Worm (Caenorhabditis elegans) whole organism, young adult: ENCODE data around the gene ric-8.

Experiments
- B0261.1 ChIP-seq: sonication (generic microtip); optimal IDR thresholded peaks from 2 replicates; lab custom pipeline; 2016; ENCODE audit warnings: mild to moderate bottlenecking, missing genetic modification characterization, moderate library complexity, missing compliant biosample characterization
- D2030.7 ChIP-seq: fragments of 200-800 bp; sonication (Bioruptor generic); IDR thresholded peaks from 2 replicates; pipeline ENCODE4 v1.3.6; 2022; ENCODE audit warnings: missing genetic modification reagents, missing genetic modification characterization, missing compliant biosample characterization
- F22D6.2 ChIP-seq: sonication (generic microtip); optimal IDR thresholded peaks from 2 replicates; lab custom pipeline; 2016; ENCODE audit warnings: mild to moderate bottlenecking, missing genetic modification characterization, missing compliant biosample characterization
- F23B12.7 ChIP-seq: sonication (generic microtip); optimal IDR thresholded peaks from 2 replicates; lab custom pipeline; 2017; ENCODE audit warnings: missing genetic modification characterization, mild to moderate bottlenecking, missing compliant biosample characterization, antibody characterized with exemption, moderate library complexity; ENCODE audit not compliant: insufficient read depth
- F37B4.10 ChIP-seq: fragments of 200-800 bp; sonication (Bioruptor generic); IDR thresholded peaks from 2 replicates; pipeline ENCODE4 v1.3.6; 2022; ENCODE audit warnings: missing genetic modification characterization, missing compliant biosample characterization
- F39B2.1 ChIP-seq: fragments of 200-800 bp; sonication (Bioruptor generic); IDR thresholded peaks from 2 replicates; pipeline ENCODE4 v1.3.6; 2022; ENCODE audit warnings: missing genetic modification reagents, missing genetic modification characterization, missing compliant biosample characterization
- F49E8.2 ChIP-seq: sonication (generic microtip); optimal IDR thresholded peaks from 3 replicates; lab custom pipeline; 2017; ENCODE audit warnings: missing genetic modification characterization, mild to moderate bottlenecking, missing compliant biosample characterization, antibody characterized with exemption, moderate library complexity; ENCODE audit not compliant: insufficient read depth
- F52B5.7 ChIP-seq: sonication (generic microtip); optimal IDR thresholded peaks from 2 replicates; lab custom pipeline; 2016; ENCODE audit warnings: mild to moderate bottlenecking, missing genetic modification characterization, missing compliant biosample characterization
- F57C9.4 ChIP-seq: sonication (generic microtip); optimal IDR thresholded peaks from 2 replicates; lab custom pipeline; 2017; ENCODE audit warnings: mild to moderate bottlenecking, missing genetic modification characterization, missing compliant biosample characterization
- K11D2.4 ChIP-seq: fragments of 200-800 bp; sonication (Bioruptor generic); IDR thresholded peaks from 2 replicates; pipeline ENCODE4 v1.3.6; 2022; ENCODE audit warnings: missing genetic modification reagents, missing genetic modification characterization, missing compliant biosample characterization
- T07F8.4 ChIP-seq: sonication (generic microtip); optimal IDR thresholded peaks from 2 replicates; lab custom pipeline; 2016; ENCODE audit warnings: mild to moderate bottlenecking, missing genetic modification characterization, moderate library complexity, missing compliant biosample characterization
- Y53G8AR.9 ChIP-seq: fragments of 200-800 bp; sonication (Bioruptor generic); conservative IDR thresholded peaks from 2 replicates; pipeline ENCODE4 v1.3.6; 2022; ENCODE audit warnings: missing genetic modification reagents, missing genetic modification characterization, missing compliant biosample characterization
- Y56A3A.18 ChIP-seq: fragments of 200-800 bp; sonication (Bioruptor generic); IDR thresholded peaks from 2 replicates; pipeline ENCODE4 v1.3.6; 2022; ENCODE audit warnings: missing genetic modification reagents, missing genetic modification characterization, missing compliant biosample characterization
- ZK185.1 ChIP-seq: sonication (generic microtip); optimal IDR thresholded peaks from 2 replicates; lab custom pipeline; 2016; ENCODE audit warnings: mild to moderate bottlenecking, missing genetic modification characterization, missing compliant biosample characterization; ENCODE audit not compliant: poor library complexity, severe bottlenecking
- attf-6 ChIP-seq: fragments of 200-800 bp; sonication (Bioruptor generic); IDR thresholded peaks from 2 replicates; pipeline ENCODE4 v1.3.6; 2022; ENCODE audit warnings: missing genetic modification reagents, missing genetic modification characterization, missing compliant biosample characterization
- bed-1 ChIP-seq: fragments of 200-800 bp; sonication (Bioruptor generic); IDR thresholded peaks from 2 replicates; pipeline ENCODE4 v1.3.6; 2022; ENCODE audit warnings: missing genetic modification reagents, missing genetic modification characterization, missing compliant biosample characterization
- ccch-3 ChIP-seq: fragments of 200-800 bp; sonication (Bioruptor generic); optimal IDR thresholded peaks from 2 replicates; lab custom pipeline; 2018; ENCODE audit warnings: mild to moderate bottlenecking, missing genetic modification characterization, missing compliant biosample characterization
- ceh-40 ChIP-seq: fragments of 200-800 bp; sonication (Bioruptor generic); IDR thresholded peaks from 2 replicates; pipeline ENCODE4 v1.3.6; 2022; ENCODE audit warnings: missing genetic modification characterization, missing compliant biosample characterization
- die-1 ChIP-seq: sonication (generic microtip); optimal IDR thresholded peaks from 2 replicates; lab custom pipeline; 2016; ENCODE audit warnings: missing genotype, mild to moderate bottlenecking, missing genetic modification characterization, missing compliant biosample characterization
- dpff-1 ChIP-seq: sonication (generic microtip); optimal IDR thresholded peaks from 2 replicates; lab custom pipeline; 2017; ENCODE audit warnings: mild to moderate bottlenecking, missing genetic modification characterization, missing compliant biosample characterization
- him-1 ChIP-seq: sonication (generic microtip); optimal IDR thresholded peaks from 2 replicates; lab custom pipeline; 2016; ENCODE audit warnings: missing genotype, missing genetic modification reagents, missing genetic modification characterization, missing compliant biosample characterization
- hmg-1.2 ChIP-seq: fragments of 200-800 bp; sonication (Bioruptor generic); IDR thresholded peaks from 2 replicates; pipeline ENCODE4 v1.3.6; 2022; ENCODE audit warnings: missing genetic modification reagents, missing genetic modification characterization, missing compliant biosample characterization
- hmg-20 ChIP-seq: fragments of 200-800 bp; sonication (Bioruptor generic); IDR thresholded peaks from 2 replicates; pipeline ENCODE4 v1.3.6; 2022; ENCODE audit warnings: missing genetic modification reagents, missing genetic modification characterization, missing compliant biosample characterization
- lag-1 ChIP-seq: fragments of 200-800 bp; sonication (Bioruptor generic); IDR thresholded peaks from 2 replicates; pipeline ENCODE4 v1.3.6; 2022; ENCODE audit warnings: missing genetic modification reagents, missing genetic modification characterization, missing compliant biosample characterization
- lin-35 ChIP-seq, 3 experiments: fragments of 150-350 bp in 2 of 3; sonication (generic microtip) in 1 of 3; optimal IDR thresholded peaks; 2 replicates each; lab custom pipeline; 2014 to 2018; ENCODE audit warnings: missing biosample characterization in 3 of 3, missing genetic modification characterization in 3 of 3, missing genetic modification reagents in 3 of 3
- lin-40 ChIP-seq: sonication (generic microtip); optimal IDR thresholded peaks from 2 replicates; lab custom pipeline; 2016; ENCODE audit warnings: missing genetic modification characterization, mild to moderate bottlenecking, missing compliant biosample characterization, missing genotype, missing genetic modification reagents
- lsl-1 ChIP-seq: fragments of 200-800 bp; sonication (Bioruptor generic); optimal IDR thresholded peaks from 2 replicates; lab custom pipeline; 2018; ENCODE audit warnings: mild to moderate bottlenecking, missing genetic modification characterization, moderate library complexity, missing compliant biosample characterization
- lsy-27 ChIP-seq: sonication (generic microtip); optimal IDR thresholded peaks from 2 replicates; lab custom pipeline; 2017; ENCODE audit warnings: missing genetic modification characterization, mild to moderate bottlenecking, missing compliant biosample characterization, antibody characterized with exemption, missing genotype, borderline replicate concordance; ENCODE audit not compliant: insufficient read depth
- madf-8 ChIP-seq: fragments of 200-800 bp; sonication (Bioruptor generic); conservative IDR thresholded peaks from 2 replicates; pipeline ENCODE4 v1.3.6; 2022; ENCODE audit warnings: missing genetic modification reagents, missing genetic modification characterization, missing compliant biosample characterization
- mcd-1 ChIP-seq: fragments of 200-800 bp; sonication (Bioruptor generic); IDR thresholded peaks from 2 replicates; pipeline ENCODE4 v1.3.6; 2022; ENCODE audit warnings: missing genetic modification reagents, missing genetic modification characterization, missing compliant biosample characterization
- mes-4 ChIP-seq: sonication (generic microtip); optimal IDR thresholded peaks from 2 replicates; lab custom pipeline; 2016; ENCODE audit warnings: missing genotype, missing genetic modification characterization, missing compliant biosample characterization
- nhr-179 ChIP-seq: sonication (generic microtip); optimal IDR thresholded peaks from 2 replicates; lab custom pipeline; 2016; ENCODE audit warnings: mild to moderate bottlenecking, missing genetic modification characterization, missing compliant biosample characterization
- rec-8 ChIP-seq, 2 experiments: sonication (generic microtip); optimal IDR thresholded peaks; 2 replicates each; lab custom pipeline; 2016; ENCODE audit warnings: mild to moderate bottlenecking in 2 of 2, missing genetic modification characterization in 2 of 2, missing genetic modification reagents in 2 of 2, missing genotype in 2 of 2, missing biosample characterization in 1 of 2, missing compliant biosample characterization in 1 of 2, moderate library complexity in 1 of 2
- rpc-1 ChIP-seq, 2 experiments: fragments of 150-350 bp in 1 of 2; sonication (generic microtip) in 1 of 2; optimal IDR thresholded peaks; 2 replicates each; lab custom pipeline; 2014 to 2018; ENCODE audit warnings: missing biosample characterization in 1 of 2, missing genetic modification characterization in 1 of 2, missing genetic modification reagents in 1 of 2, missing genotype in 1 of 2
- snpc-3.4 ChIP-seq: sonication (generic microtip); optimal IDR thresholded peaks from 2 replicates; lab custom pipeline; 2017; ENCODE audit warnings: missing genetic modification characterization, mild to moderate bottlenecking, missing compliant biosample characterization, antibody characterized with exemption, moderate library complexity, missing genotype, missing genetic modification reagents
- snpc-4 ChIP-seq, 5 experiments: fragments of 150-350 bp in 1 of 5; sonication (generic microtip) in 4 of 5; optimal IDR thresholded peaks; 2 replicates each; lab custom pipeline; 2014 to 2018; ENCODE audit warnings: missing genetic modification characterization in 5 of 5, missing biosample characterization in 3 of 5, antibody characterized with exemption in 2 of 5, mild to moderate bottlenecking in 2 of 5, missing compliant biosample characterization in 2 of 5, missing genotype in 2 of 5, moderate library complexity in 2 of 5, missing genetic modification reagents in 1 of 5
- sptf-2 ChIP-seq: fragments of 200-800 bp; sonication (Bioruptor generic); optimal IDR thresholded peaks from 2 replicates; lab custom pipeline; 2018; ENCODE audit warnings: mild to moderate bottlenecking, missing genetic modification characterization, missing compliant biosample characterization
- tbx-9 ChIP-seq: sonication (generic microtip); optimal IDR thresholded peaks from 2 replicates; lab custom pipeline; 2016; ENCODE audit warnings: borderline replicate concordance, missing genetic modification characterization, inconsistent platforms, missing compliant biosample characterization
- unc-130 ChIP-seq: sonication (generic microtip); optimal IDR thresholded peaks from 2 replicates; lab custom pipeline; 2016; ENCODE audit warnings: missing genetic modification reagents, missing genetic modification characterization, missing compliant biosample characterization
- unc-62 ChIP-seq: fragments of 150-350 bp; optimal IDR thresholded peaks from 2 replicates; lab custom pipeline; 2014; ENCODE audit warnings: missing biosample characterization, missing genetic modification reagents, missing genetic modification characterization
- ztf-26 ChIP-seq: sonication (generic microtip); optimal IDR thresholded peaks from 2 replicates; lab custom pipeline; 2017; ENCODE audit warnings: missing genetic modification characterization, missing compliant biosample characterization
- ztf-28 ChIP-seq: fragments of 200-800 bp; sonication (Bioruptor generic); IDR thresholded peaks from 2 replicates; pipeline ENCODE4 v1.3.6; 2022; ENCODE audit warnings: missing genetic modification reagents, missing genetic modification characterization, missing compliant biosample characterization
- ztf-3 ChIP-seq: fragments of 200-800 bp; sonication (Bioruptor generic); optimal IDR thresholded peaks from 2 replicates; lab custom pipeline; 2018; ENCODE audit warnings: mild to moderate bottlenecking, missing genetic modification characterization, missing compliant biosample characterization

Gene ric-8

ce11 chrIV:2601988-2602861, 40.5 kb upstream of the ric-8 start (continued):
- TF ChIP-seq hmg-20 (peak; percentile 67; the same call in 1 of the 2 replicates), F37B4.10 (GFP tag; lab: Robert Waterston, UW) (peak; percentile 97), nhr-179 (no peak), F22D6.2 (tag; lab: Kevin White, UChicago) (peak; percentile 94), bed-1 (GFP tag; lab: Robert Waterston, UW) (peak; percentile 96), mes-4 (tag; lab: Kevin White, UChicago) (no peak), dpff-1 (peak; percentile 54), rpc-1 (optimal IDR thresholded peaks at IDR 0.05; lab: Kevin White, UChicago) (no peak), rpc-1 (tag; optimal IDR thresholded peaks at IDR 0.05; lab: Kevin White, UChicago) (no peak), mcd-1 (GFP tag; lab: Robert Waterston, UW) (peak; percentile 91), hmg-1.2 (peak; percentile 98), him-1 (tag; lab: Kevin White, UChicago) (no peak), F23B12.7 (tag; lab: Kevin White, UChicago) (peak; percentile 53), snpc-4 (GFP tag; optimal IDR thresholded peaks at IDR 0.05; lab: Kevin White, UChicago) (no peak), snpc-4 (tag; optimal IDR thresholded peaks at IDR 0.05; lab: Kevin White, UChicago) (peak; percentile 59 to 88 (median 81)), sptf-2 (GFP tag; lab: Kevin White, UChicago) (no peak), attf-6 (GFP tag; lab: Robert Waterston, UW) (peak; percentile 62), tbx-9 (tag; lab: Kevin White, UChicago) (no peak), unc-130 (GFP tag; lab: Kevin White, UChicago) (no peak), ccch-3 (GFP tag; lab: Kevin White, UChicago) (no peak), F57C9.4 (peak; percentile 75), T07F8.4 (tag; lab: Kevin White, UChicago) (peak; percentile 35), lsl-1 (GFP tag; lab: Kevin White, UChicago) (peak; percentile 22), lsy-27 (tag; lab: Kevin White, UChicago) (no peak), ztf-3 (peak; percentile 92), ceh-40 (peak; percentile 63; the same call in 1 of the 2 replicates), ztf-28 (GFP tag; lab: Robert Waterston, UW) (0 out of 2 replicates have a peak, but pooled peaks have one; percentile 38), unc-62 (GFP tag; lab: Kevin White, UChicago) (peak; percentile 62), D2030.7 (GFP tag; lab: Robert Waterston, UW) (no peak), B0261.1 (tag; lab: Kevin White, UChicago) (peak; percentile 19), madf-8 (no peak), lin-40 (tag; lab: Kevin White, UChicago) (peak; percentile 97), ZK185.1 (tag; lab: Kevin White, UChicago) (peak; percentile 94), ztf-26 (tag; lab: Kevin White, UChicago) (peak; percentile 97), F49E8.2 (tag; lab: Kevin White, UChicago) (no peak), rec-8 (tag; optimal IDR thresholded peaks at IDR 0.05; lab: Kevin White, UChicago) (no peak), K11D2.4 (GFP tag; lab: Robert Waterston, UW) (peak; percentile 97), F52B5.7 (tag; lab: Kevin White, UChicago) (peak; percentile 92), lag-1 (no peak), die-1 (tag; lab: Kevin White, UChicago) (peak; percentile 70), Y56A3A.18 (GFP tag; lab: Robert Waterston, UW) (peak; percentile 96), snpc-3.4 (tag; lab: Kevin White, UChicago) (no peak), lin-35 (GFP tag; optimal IDR thresholded peaks at IDR 0.05; lab: Kevin White, UChicago) (peak in 1 of 3 experiments; percentile 87), Y53G8AR.9 (GFP tag; lab: Robert Waterston, UW) (peak; percentile 97), F39B2.1 (GFP tag; lab: Robert Waterston, UW) (peak; percentile 69)
